Worm (Caenorhabditis elegans): ENCODE measurements around the gene T21E8.4.
A peak's percentile ranks its signal among the peaks of the same experiment; 100 is the strongest.

Gene T21E8.4

DNA sequence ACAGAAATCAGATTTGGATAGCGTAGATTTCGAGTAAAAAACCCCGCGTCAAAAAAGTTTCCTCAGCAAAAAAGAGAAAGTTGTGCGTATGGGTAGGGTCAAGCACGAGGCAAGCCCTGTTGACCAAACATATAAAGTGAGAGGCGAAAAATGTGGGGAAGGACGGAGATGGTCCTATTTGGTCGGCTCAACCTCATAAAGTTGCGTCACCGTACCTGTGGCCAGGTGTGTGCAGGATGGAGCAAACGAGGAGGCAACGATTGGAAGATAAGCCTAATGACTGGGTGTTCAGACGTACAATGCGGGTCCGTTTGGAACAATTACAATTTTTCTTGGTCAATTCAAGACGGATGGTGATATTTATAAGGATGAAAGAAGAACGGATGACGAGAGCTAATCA is 46.5 kb downstream of the T21E8.4 start:
- TF ChIP-seq ceh-34 (tag; optimal IDR thresholded peaks at IDR 0.05): no peak
- TF ChIP-seq sdc-2 (tag; optimal IDR thresholded peaks at IDR 0.05): peak; percentile 14
- TF ChIP-seq npax-4 (tag; optimal IDR thresholded peaks at IDR 0.05): no peak
- TF ChIP-seq tbx-2 (tag; optimal IDR thresholded peaks at IDR 0.05): peak; percentile 48
- no peak for TF ChIP-seq K02D7.2 (tag; optimal IDR thresholded peaks at IDR 0.05)
- no peak for TF ChIP-seq hlh-8 (tag; optimal IDR thresholded peaks at IDR 0.05)
- TF ChIP-seq odd-2 (tag; optimal IDR thresholded peaks at IDR 0.05): no peak
- TF ChIP-seq C08G9.2 (tag; optimal IDR thresholded peaks at IDR 0.05): no peak

DNA sequence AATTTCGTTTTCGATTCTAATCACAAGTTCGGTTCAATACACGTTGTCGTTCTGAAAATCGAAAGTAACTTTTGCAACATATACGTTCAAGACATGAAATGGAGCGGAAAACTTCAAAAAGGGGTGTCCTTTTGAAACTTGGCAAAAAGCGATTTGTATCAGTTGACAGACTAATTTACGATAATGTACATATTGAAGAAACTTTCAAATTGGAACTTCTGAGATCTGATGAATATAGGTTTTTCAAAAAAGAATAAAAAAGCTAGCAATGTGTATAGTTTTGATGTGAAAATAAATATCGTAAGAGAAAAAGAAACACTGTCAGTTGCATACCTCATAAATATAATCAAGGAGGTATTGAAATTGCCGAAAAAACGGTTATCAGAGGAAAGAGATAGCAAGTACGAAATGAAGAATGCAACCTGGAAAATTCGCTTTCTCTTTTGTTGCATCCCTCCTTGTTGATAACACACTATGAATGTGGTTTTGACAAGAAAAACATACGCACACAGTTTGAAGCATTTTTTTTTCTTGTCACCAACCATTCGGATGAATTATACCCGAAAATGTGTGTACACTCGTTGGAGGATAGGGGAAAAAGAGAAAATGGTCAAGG is 48.4 kb downstream of the T21E8.4 start, which contains the start of gene dgn-1:
TSS of gene dgn-1 (minus strand) at position 51 of the 616 bp plus-strand sequence.
- TF ChIP-seq hlh-13 (GFP tag; optimal IDR thresholded peaks at IDR 0.05) (no peak), unc-3 (GFP tag; conservative IDR thresholded peaks at IDR 0.05) (no peak), unc-3 (tag; optimal IDR thresholded peaks at IDR 0.05) (no peak), ama-1 (optimal IDR thresholded peaks at IDR 0.05) (no peak)

Data from whole organism, late embryonic.